Fruit fly (Drosophila melanogaster): Measurements from ENCODE around the gene CG42655.

CG42655 gene

DNA sequence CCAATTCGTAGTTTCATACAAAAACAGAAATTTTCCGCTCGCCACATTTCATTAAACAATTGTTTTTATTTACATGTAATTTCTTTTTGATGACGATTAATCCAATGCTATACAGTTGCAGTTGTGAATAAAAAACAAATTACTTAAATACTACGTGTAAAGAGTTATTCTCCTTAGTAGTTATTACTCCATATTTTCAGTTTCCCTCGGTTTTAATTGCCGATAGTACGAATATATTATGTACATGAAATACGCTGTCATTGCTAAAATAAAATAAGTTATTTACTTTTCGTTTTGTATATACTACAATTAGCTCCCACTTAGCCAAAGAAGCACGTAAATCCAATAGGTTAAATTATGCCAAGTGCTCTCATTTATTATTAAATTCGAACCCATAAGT, at the start of gene CG42655:
Gene CG42655, minus strand, starts transcription at position 101 of the 400 bp plus-strand sequence.
- TF ChIP-seq CG8478 (optimal IDR thresholded peaks at IDR 0.05), result no peak
- no peak for TF ChIP-seq CTCF (optimal IDR thresholded peaks at IDR 0.05)

DNA sequence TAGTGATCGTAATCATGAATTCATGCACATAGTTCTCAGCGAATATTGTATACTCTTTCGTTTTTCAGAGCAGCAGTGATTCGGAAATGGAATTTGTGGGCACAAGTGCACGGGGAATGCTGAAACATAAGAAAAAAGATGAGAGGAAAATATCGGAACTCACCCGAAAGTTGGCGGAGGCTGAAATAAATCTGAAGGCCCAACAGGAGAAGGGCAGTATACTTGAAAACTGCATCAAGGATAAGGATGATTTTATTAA, 49.7 kb upstream of the CG42655 start:
- TF ChIP-seq CG8478 (optimal IDR thresholded peaks at IDR 0.05) (no peak), CTCF (optimal IDR thresholded peaks at IDR 0.05) (no peak)

DNA sequence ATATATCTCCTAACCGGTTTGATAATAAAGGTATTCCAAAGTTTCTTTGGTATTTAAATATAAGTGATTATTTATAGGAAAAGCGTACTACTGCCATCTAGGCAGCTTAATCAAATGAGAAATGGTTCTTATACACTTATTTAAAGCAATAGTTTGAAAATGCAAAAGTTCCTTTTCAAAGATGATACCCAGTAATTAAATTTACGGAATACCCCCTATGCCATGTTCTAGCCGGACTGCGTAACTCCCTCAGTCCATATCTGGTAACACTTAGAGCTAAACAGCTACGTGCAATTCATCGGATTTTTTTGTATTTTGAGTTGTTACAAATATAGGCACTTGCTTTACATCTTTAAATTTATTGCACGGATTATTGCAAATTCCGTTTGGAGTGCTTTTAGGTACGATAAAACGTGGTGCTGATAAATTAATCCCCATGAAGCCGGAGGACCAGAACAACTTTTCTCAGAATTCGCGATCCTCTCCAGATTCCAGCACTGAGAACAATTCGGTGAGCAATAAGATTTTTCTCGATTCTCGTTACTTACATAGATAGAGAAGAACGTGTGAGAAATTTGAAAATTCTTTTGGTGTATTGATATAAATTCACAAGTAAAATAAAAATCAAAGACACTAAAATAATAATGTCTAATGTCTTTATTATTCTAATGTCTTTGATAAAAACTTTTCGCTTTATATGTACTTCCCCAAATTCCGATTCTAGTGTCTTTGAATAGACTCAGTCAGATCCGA, 49.1 kb upstream of the CG42655 start, which contains the start of gene CG7668:
Gene CG7668, plus strand, starts transcription at position 255 of the 753 bp plus-strand sequence.
- TF ChIP-seq CTCF (optimal IDR thresholded peaks at IDR 0.05) (no peak), CG8478 (optimal IDR thresholded peaks at IDR 0.05) (no peak)

DNA sequence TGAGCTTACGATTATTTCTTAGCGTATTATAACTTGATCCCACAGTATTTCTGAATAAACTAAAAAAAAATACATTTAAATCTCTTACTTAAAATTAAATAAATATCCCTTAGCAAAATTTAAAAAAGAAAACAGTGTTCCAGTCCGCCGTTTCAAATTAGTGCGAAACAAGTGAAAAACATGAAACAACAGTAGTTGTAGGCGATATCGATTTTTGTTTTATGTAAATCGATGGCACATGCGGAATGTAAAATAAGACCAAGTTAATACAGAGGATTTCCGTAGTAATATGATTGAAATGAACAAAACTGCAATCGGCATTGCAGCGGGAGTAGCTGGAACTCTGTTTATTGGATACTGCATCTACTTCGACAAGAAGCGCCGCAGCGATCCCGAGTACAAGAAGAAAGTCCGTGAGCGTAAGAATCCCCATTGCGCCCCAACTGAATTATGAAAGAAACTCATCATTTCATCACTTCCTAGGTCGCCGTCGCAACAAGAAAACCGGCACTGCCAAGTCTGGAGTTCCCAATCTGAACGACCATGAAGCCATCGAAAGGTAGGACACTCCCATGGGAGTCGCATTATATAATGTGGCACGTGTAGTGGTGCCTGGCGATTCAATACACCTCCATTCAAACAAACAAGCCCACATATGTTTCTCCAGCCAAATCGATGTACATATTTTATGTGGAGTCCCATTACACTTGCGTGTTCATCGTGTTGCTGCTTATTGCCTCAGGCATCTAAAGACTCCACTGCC, 47.5 kb upstream of the CG42655 start:
- TF ChIP-seq CTCF (optimal IDR thresholded peaks at IDR 0.05) (peak in 1 of 2 experiments; percentile 41), CG8478 (optimal IDR thresholded peaks at IDR 0.05) (no peak)

DNA sequence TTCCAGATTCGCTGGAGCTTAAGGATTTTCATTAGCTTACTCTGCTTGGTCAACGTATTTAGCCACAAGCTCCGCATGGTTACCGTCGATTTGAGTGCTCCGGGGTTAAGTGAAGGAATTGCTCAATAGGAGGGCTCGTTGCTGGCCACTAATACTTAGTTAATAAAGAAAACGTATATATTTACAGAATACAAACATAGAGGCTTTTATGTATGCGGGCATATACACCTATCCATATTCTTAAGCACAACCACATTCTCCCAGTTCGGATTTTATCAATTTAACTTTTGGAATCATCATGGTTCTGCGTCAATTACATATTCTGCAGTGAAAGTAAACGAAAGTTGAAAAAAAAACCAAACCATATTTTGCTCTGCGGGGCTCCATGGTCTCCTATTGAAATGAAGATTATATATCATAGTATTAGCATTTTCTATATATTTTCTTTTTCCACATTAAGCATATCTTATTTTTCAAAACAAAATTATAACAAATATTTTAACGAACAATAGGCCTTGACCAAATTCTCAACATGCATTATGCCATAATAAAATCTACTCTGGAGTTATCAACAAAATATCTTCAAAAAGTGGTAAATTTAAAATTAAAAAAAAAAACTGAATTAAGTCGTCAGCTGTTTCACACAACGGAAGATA, 46.7 kb upstream of the CG42655 start, which contains the start of the genes Tom20 and Gabat:
Gene Tom20, plus strand, starts transcription at position 564 of the 656 bp plus-strand sequence.
Gene Gabat, minus strand, starts transcription at position 606 of the 656 bp plus-strand sequence.
- TF ChIP-seq CG8478 (optimal IDR thresholded peaks at IDR 0.05) (no peak), CTCF (optimal IDR thresholded peaks at IDR 0.05) (no peak)

DNA sequence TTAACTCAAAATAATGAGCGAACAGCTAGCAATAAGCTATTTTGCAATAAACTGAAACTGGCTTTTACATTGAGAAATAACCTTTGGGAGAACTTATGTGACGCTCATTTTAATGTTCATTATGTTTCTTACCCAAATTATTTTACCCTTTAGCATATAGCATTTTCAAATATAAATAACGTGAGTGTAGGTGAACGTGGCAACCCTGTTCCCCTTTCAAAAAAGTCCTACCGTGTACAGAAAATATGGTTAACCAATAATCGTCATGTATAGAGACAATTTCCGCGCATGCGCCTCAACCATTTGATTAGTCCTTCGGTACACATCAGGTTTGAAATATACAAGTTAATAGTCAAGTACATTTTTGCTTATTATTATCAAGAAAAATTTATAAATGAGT, 40.5 kb upstream of the CG42655 start:
- TF ChIP-seq CTCF (optimal IDR thresholded peaks at IDR 0.05) (no peak), CG8478 (optimal IDR thresholded peaks at IDR 0.05) (no peak)

DNA sequence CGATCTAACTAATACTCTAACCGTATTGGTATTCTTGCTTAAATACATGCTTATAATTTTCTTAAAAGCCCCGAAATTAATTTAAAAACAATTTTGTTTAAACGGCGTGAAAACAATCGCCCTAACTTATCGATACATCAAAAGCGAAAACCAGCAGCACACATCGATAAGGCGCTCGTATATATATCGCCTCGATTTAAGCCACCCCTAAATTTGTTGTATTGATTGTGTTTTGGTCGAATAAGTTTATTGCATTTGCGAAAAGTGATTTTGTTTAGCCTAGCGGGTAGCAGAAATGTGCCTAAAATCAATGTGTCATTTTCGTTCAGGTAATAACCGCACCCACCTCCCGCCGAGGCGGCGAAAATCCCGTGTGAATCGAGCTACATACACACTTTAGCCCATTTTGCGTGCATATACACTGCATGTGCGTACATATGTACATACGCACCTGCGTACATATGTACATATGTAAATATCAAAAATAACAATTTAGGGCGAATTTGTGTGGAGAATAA, 38.3 kb upstream of the CG42655 start, which contains the start of the genes CG7646 and Nca:
Gene CG7646, plus strand, starts transcription at position 174 of the 518 bp plus-strand sequence.
Gene Nca, plus strand, starts transcription at position 174 of the 518 bp plus-strand sequence.
- TF ChIP-seq CTCF (optimal IDR thresholded peaks at IDR 0.05) (no peak), CG8478 (optimal IDR thresholded peaks at IDR 0.05) (no peak)

DNA sequence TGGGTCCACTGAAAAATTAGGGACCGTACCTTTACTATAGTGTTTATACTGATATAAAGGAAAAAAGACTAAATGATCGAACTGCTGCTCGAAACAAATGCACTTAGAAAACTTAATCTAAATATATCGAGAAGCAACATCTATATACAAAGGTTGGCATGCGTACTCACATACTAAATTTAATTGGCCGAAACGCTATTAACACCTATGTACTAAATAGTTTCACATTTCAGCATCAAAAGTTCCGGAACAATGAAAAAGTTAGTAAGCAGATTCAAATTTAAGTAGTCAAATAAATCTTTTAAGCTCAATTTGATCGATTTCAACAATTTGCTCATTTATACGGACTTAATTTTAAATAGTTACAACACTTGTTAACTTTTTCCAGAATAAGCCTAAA, 37.6 kb upstream of the CG42655 start, which contains the start of gene fln:
Gene fln, minus strand, starts transcription at position 101 of the 400 bp plus-strand sequence.
- no peak for TF ChIP-seq CTCF (optimal IDR thresholded peaks at IDR 0.05)
- no peak for TF ChIP-seq CG8478 (optimal IDR thresholded peaks at IDR 0.05)

DNA sequence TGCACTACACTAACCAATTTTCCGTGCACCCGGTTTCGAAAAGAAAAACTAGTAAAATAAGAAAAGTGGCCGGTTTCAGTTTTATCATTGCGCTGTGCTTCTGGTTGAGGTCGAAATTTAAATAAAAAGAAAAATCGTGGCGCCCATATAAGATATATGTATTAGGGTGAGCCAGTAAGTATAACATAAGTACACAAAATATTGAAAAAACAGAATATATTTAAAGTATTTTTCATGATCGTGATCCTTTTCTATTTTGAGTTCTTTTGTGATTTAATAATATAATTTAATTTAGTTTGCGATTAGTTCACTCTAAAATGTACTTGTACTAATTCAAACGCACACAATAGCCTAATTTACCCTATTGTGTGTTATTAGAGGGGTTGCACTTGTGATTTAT, 35.4 kb upstream of the CG42655 start, which contains the start of gene Csas:
Gene Csas, minus strand, starts transcription at position 101 of the 400 bp plus-strand sequence.
- no peak for TF ChIP-seq CTCF (optimal IDR thresholded peaks at IDR 0.05)
- no peak for TF ChIP-seq CG8478 (optimal IDR thresholded peaks at IDR 0.05)

DNA sequence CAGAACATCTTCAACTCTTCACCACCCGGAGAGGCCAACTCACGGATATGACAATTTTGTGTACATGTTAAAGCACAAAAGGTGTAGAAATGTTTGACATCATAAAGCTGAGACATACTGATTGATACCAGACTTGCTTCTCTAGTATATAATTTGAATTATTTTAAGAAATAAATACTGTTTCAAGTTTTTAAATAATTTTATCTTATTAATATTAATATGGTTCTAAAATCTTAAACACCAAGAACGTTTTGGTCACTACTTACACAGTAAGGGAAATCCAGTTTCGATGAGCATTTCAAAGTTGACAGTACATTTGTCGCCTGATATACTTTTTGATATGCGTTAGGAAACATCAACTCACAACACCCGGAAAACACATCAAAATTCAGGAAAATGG, 32.3 kb upstream of the CG42655 start, which contains the start of the genes hale and schuy:
Gene hale, minus strand, starts transcription at position 101 of the 400 bp plus-strand sequence.
Gene schuy, plus strand, starts transcription at position 326 of the 400 bp plus-strand sequence.
- TF ChIP-seq CG8478 (optimal IDR thresholded peaks at IDR 0.05) (no peak), CTCF (optimal IDR thresholded peaks at IDR 0.05) (no peak)

DNA sequence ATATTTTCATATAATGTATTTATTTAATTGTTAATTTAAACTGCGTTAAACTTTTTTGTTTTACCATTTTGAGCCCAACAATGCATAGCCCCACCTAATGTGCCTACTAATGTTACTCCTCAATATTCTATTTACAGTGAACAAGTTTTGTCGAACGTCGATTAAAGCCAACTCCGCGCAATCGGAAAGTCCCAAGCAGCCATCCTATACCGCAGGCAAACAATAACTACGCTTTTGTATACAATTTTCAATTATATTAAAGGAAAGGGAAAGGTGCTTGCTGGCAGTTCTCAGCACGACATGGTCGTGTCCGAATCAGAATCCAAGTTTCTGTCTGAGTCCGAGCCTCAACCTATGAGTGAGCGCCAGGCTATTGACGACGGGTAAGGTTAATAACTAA, 27.9 kb upstream of the CG42655 start, which contains the start of gene CG17732:
Gene CG17732, plus strand, starts transcription at position 301 of the 400 bp plus-strand sequence.
- no peak for TF ChIP-seq CG8478 (optimal IDR thresholded peaks at IDR 0.05)
- TF ChIP-seq CTCF (optimal IDR thresholded peaks at IDR 0.05), result no peak

DNA sequence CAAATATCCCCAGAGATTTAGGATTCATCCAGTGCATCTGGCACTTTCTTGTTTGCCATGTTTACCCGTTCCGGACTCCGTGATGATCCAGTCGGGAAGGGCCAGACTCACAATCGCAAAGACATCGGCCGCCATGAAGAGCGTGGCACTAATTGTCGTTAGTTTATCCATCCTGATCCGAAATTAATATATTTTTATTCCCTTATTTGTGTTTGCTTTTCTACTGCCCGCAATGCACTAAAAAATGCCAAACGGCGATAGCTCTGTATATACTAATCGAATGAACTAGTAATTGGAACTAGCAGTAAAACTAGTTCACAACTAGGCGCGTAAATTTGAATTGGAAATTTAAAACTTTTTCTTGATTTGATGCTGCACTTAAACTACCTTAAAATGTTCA, 26.1 kb upstream of the CG42655 start, which contains the start of gene CG14182:
Gene CG14182, minus strand, starts transcription at position 221 of the 400 bp plus-strand sequence.
- TF ChIP-seq CTCF (optimal IDR thresholded peaks at IDR 0.05), result no peak
- TF ChIP-seq CG8478 (optimal IDR thresholded peaks at IDR 0.05), result no peak

DNA sequence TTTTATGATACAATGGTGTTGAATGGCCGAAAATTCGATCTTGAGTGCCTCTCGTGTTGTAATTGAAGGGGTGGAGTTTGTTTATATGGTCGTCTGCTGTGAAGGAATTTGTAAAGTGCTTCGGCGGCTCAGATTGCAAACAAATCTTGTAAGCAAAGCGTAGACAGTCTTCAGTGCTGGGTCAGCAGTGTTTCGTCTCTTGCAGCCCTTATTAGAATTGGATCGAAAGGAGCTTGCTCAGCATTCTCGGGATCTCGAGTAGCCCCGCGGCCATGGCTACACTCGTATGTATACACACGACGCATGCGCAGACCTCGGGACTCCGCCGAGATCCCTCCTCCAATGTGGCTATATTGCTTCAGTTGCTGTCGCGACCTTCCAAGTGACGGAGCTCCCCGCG, 24.6 kb upstream of the CG42655 start:
- TF ChIP-seq CG8478 (optimal IDR thresholded peaks at IDR 0.05) (no peak), CTCF (optimal IDR thresholded peaks at IDR 0.05) (no peak)
